Worm (Caenorhabditis elegans) whole organism, L4/young adult: Measurements from ENCODE around the gene str-198.

Experiments
- W03F9.2 ChIP-seq: fragments of 150-350 bp; optimal IDR thresholded peaks from 2 replicates; lab custom pipeline; 2014; ENCODE audit warnings: missing biosample characterization, missing genetic modification characterization
- him-1 ChIP-seq: sonication (generic microtip); optimal IDR thresholded peaks from 2 replicates; lab custom pipeline; 2016; ENCODE audit warnings: missing genotype, missing genetic modification reagents, missing genetic modification characterization, missing compliant biosample characterization

DNA sequence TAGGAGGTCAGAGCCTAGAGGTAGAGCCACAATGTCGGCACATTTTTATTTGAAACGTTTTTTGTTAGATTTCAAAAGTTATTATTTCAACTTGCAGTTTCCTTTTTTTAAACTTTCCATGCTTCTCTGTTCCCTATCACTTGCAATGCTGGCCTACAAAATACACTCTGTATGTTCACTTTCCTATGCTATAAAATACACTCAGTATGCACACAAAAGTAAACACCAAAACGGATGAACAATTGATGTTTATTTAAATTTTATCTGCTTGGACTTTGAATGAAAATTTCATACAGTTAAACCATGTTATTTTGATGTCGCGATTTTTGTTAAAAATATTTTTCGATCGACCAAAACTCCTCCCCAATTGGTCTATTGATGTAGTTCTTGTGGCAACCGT, 33.1 kb downstream of the str-198 start:
- TF ChIP-seq W03F9.2 (tag; lab: Kevin White, UChicago): no peak
- TF ChIP-seq him-1 (tag; lab: Kevin White, UChicago): no peak
